Worm (Caenorhabditis elegans) whole organism, L4/young adult: ENCODE results near the gene metl-5.

Source experiments
- W03F9.2 ChIP-seq: fragments of 150-350 bp; optimal IDR thresholded peaks from 2 replicates; lab custom pipeline; 2014; ENCODE audit warnings: missing biosample characterization, missing genetic modification characterization
- dao-5 ChIP-seq: sonication (generic microtip); optimal IDR thresholded peaks from 2 replicates; lab custom pipeline; 2016; ENCODE audit warnings: missing genotype, missing genetic modification characterization, moderate library complexity, missing compliant biosample characterization
- him-1 ChIP-seq: sonication (generic microtip); optimal IDR thresholded peaks from 2 replicates; lab custom pipeline; 2016; ENCODE audit warnings: missing genotype, missing genetic modification reagents, missing genetic modification characterization, missing compliant biosample characterization

- TF ChIP-seq dao-5 (tag; lab: Kevin White, UChicago): no peak
- TF ChIP-seq him-1: no peak
- TF ChIP-seq W03F9.2 (tag; lab: Kevin White, UChicago): no peak
These were observed 3.5 kb downstream of the metl-5 start for ce11 chrIII:4806345-4806744.
